Worm (Caenorhabditis elegans) whole organism, L4 larva: ENCODE results near the gene F19G12.9.

Source experiments
- F26F4.8 ChIP-seq: fragments of 200-800 bp; sonication (Bioruptor generic); conservative IDR thresholded peaks from 2 replicates; pipeline ENCODE4 v1.3.6; 2022; ENCODE audit warnings: missing genetic modification characterization, missing compliant biosample characterization
- F49E8.2 ChIP-seq: sonication (generic microtip); optimal IDR thresholded peaks from 2 replicates; lab custom pipeline; 2016; ENCODE audit warnings: missing compliant biosample characterization, mild to moderate bottlenecking, missing genetic modification characterization, borderline replicate concordance
- T26A8.4 ChIP-seq: fragments of 200-800 bp; sonication (Bioruptor generic); IDR thresholded peaks from 2 replicates; pipeline ENCODE4 v1.3.6; 2022; ENCODE audit warnings: missing genetic modification characterization, missing compliant biosample characterization
- Y48G9A.11 ChIP-seq: fragments of 200-800 bp; sonication (Bioruptor generic); IDR thresholded peaks from 2 replicates; pipeline ENCODE4 v1.3.6; 2022; ENCODE audit warnings: missing genetic modification reagents, missing genetic modification characterization, missing compliant biosample characterization
- Y75B8A.6 ChIP-seq: fragments of 200-800 bp; sonication (Bioruptor generic); IDR thresholded peaks from 2 replicates; pipeline ENCODE4 v1.3.6; 2022; ENCODE audit warnings: missing genetic modification reagents, missing genetic modification characterization, missing compliant biosample characterization
- aha-1 ChIP-seq: fragments of 150-350 bp; peaks from one replicate; lab custom pipeline; 2014; ENCODE audit warnings: missing biosample characterization, missing genetic modification characterization
- aly-2 ChIP-seq: sonication (generic microtip); optimal IDR thresholded peaks from 2 replicates; lab custom pipeline; 2018; ENCODE audit warnings: missing biosample characterization, missing genetic modification characterization
- attf-4 ChIP-seq: sonication (generic microtip); optimal IDR thresholded peaks from 3 replicates; lab custom pipeline; 2017; ENCODE audit warnings: missing biosample characterization, missing genetic modification characterization
- ceh-20 ChIP-seq: fragments of 200-800 bp; sonication (Bioruptor generic); IDR thresholded peaks from 2 replicates; pipeline ENCODE4 v1.3.6; 2022; ENCODE audit warnings: missing genetic modification reagents, missing genetic modification characterization, missing compliant biosample characterization
- ceh-28 ChIP-seq: fragments of 150-350 bp; optimal IDR thresholded peaks from 2 replicates; lab custom pipeline; 2014; ENCODE audit warnings: missing biosample characterization, missing genetic modification reagents, missing genetic modification characterization
- ceh-32 ChIP-seq: sonication (generic microtip); optimal IDR thresholded peaks from 2 replicates; lab custom pipeline; 2016; ENCODE audit warnings: mild to moderate bottlenecking, missing genetic modification characterization, missing compliant biosample characterization; ENCODE audit not compliant: poor library complexity
- ceh-44 ChIP-seq: fragments of 200-800 bp; sonication (Bioruptor generic); IDR thresholded peaks from 2 replicates; pipeline ENCODE4 v1.3.6; 2022; ENCODE audit warnings: missing genetic modification reagents, missing genetic modification characterization, missing compliant biosample characterization
- ceh-82 ChIP-seq: sonication (generic microtip); optimal IDR thresholded peaks from 2 replicates; lab custom pipeline; 2017; ENCODE audit warnings: missing biosample characterization, missing genetic modification characterization
- ctbp-1 ChIP-seq: fragments of 200-800 bp; sonication (Bioruptor generic); IDR thresholded peaks from 2 replicates; pipeline ENCODE4 v1.3.6; 2022; ENCODE audit warnings: missing genetic modification reagents, missing genetic modification characterization, missing compliant biosample characterization
- daf-12 ChIP-seq: fragments of 150-350 bp; optimal IDR thresholded peaks from 2 replicates; lab custom pipeline; 2014; ENCODE audit warnings: missing biosample characterization, missing genetic modification reagents, missing genetic modification characterization
- dmd-6 ChIP-seq: fragments of 200-800 bp; sonication (Bioruptor generic); IDR thresholded peaks from 2 replicates; pipeline ENCODE4 v1.3.6; 2022; ENCODE audit warnings: missing genetic modification reagents, missing genetic modification characterization, missing compliant biosample characterization
- dmd-8 ChIP-seq: fragments of 200-800 bp; sonication (Bioruptor generic); IDR thresholded peaks from 2 replicates; pipeline ENCODE4 v1.3.6; 2022; ENCODE audit warnings: missing genetic modification characterization, missing compliant biosample characterization
- dmd-9 ChIP-seq: fragments of 200-800 bp; sonication (Bioruptor generic); IDR thresholded peaks from 2 replicates; pipeline ENCODE4 v1.3.6; 2022; ENCODE audit warnings: missing genetic modification reagents, missing genetic modification characterization, missing compliant biosample characterization
- dpl-1 ChIP-seq: fragments of 150-350 bp; optimal IDR thresholded peaks from 2 replicates; lab custom pipeline; 2014; ENCODE audit warnings: missing biosample characterization, missing genetic modification reagents, missing genetic modification characterization
- duxl-1 ChIP-seq: sonication (generic microtip); optimal IDR thresholded peaks from 2 replicates; lab custom pipeline; 2016; ENCODE audit warnings: mild to moderate bottlenecking, missing genetic modification characterization, moderate library complexity, missing compliant biosample characterization; ENCODE audit not compliant: poor library complexity
- dve-1 ChIP-seq: sonication (generic microtip); optimal IDR thresholded peaks from 2 replicates; lab custom pipeline; 2017; ENCODE audit warnings: antibody characterized with exemption, mild to moderate bottlenecking, missing genetic modification characterization, missing compliant biosample characterization; ENCODE audit not compliant: insufficient read depth
- gei-8 ChIP-seq: fragments of 200-800 bp; sonication (Bioruptor generic); optimal IDR thresholded peaks from 2 replicates; lab custom pipeline; 2018; ENCODE audit warnings: mild to moderate bottlenecking, missing genetic modification characterization, missing compliant biosample characterization
- hif-1 ChIP-seq, 2 experiments: sonication (generic microtip); optimal IDR thresholded peaks; 2 replicates each; lab custom pipeline; 2016 to 2017; ENCODE audit warnings: missing compliant biosample characterization in 2 of 2, missing genetic modification characterization in 2 of 2, missing genetic modification reagents in 2 of 2, missing genotype in 2 of 2, mild to moderate bottlenecking in 1 of 2
- lim-7 ChIP-seq: fragments of 200-800 bp; sonication (Bioruptor generic); IDR thresholded peaks from 2 replicates; pipeline ENCODE4 v1.3.6; 2022; ENCODE audit warnings: missing genetic modification characterization, missing compliant biosample characterization
- lin-15B ChIP-seq: fragments of 150-350 bp; sonication (generic microtip); optimal IDR thresholded peaks from 3 replicates; lab custom pipeline; 2014; ENCODE audit warnings: missing biosample characterization, missing genetic modification characterization
- lin-39 ChIP-seq: fragments of 150-350 bp; optimal IDR thresholded peaks from 2 replicates; lab custom pipeline; 2014; ENCODE audit warnings: missing biosample characterization, missing genetic modification reagents, missing genetic modification characterization
- madf-9 ChIP-seq: fragments of 200-800 bp; sonication (Bioruptor generic); conservative IDR thresholded peaks from 2 replicates; pipeline ENCODE4 v1.3.6; 2022; ENCODE audit warnings: missing genetic modification reagents, missing genetic modification characterization, missing compliant biosample characterization
- mes-2 ChIP-seq: sonication (generic microtip); optimal IDR thresholded peaks from 2 replicates; lab custom pipeline; 2016; ENCODE audit warnings: missing genotype, mild to moderate bottlenecking, missing genetic modification characterization, missing compliant biosample characterization; ENCODE audit not compliant: poor library complexity, severe bottlenecking
- mxl-2 ChIP-seq: fragments of 200-800 bp; sonication (Bioruptor generic); conservative IDR thresholded peaks from 2 replicates; pipeline ENCODE4 v1.3.6; 2022; ENCODE audit warnings: missing genetic modification reagents, missing genetic modification characterization, missing compliant biosample characterization
- mxl-3 ChIP-seq: fragments of 200-800 bp; sonication (Bioruptor generic); optimal IDR thresholded peaks from 2 replicates; lab custom pipeline; 2018; ENCODE audit warnings: mild to moderate bottlenecking, missing genetic modification characterization, missing compliant biosample characterization
- nhr-237 ChIP-seq: sonication (generic microtip); optimal IDR thresholded peaks from 2 replicates; lab custom pipeline; 2017; ENCODE audit warnings: missing biosample characterization, missing genetic modification characterization
- nhr-25 ChIP-seq: sonication (generic microtip); optimal IDR thresholded peaks from 2 replicates; lab custom pipeline; 2017; ENCODE audit warnings: missing genetic modification characterization, mild to moderate bottlenecking, missing compliant biosample characterization, antibody characterized with exemption, moderate library complexity, borderline replicate concordance; ENCODE audit not compliant: insufficient read depth
- nhr-42 ChIP-seq: fragments of 200-800 bp; sonication (Bioruptor generic); IDR thresholded peaks from 2 replicates; pipeline ENCODE4 v1.3.6; 2022; ENCODE audit warnings: missing genetic modification characterization, missing compliant biosample characterization
- nhr-6 ChIP-seq: fragments of 150-350 bp; optimal IDR thresholded peaks from 2 replicates; lab custom pipeline; 2014; ENCODE audit warnings: missing biosample characterization, missing genetic modification characterization
- nhr-76 ChIP-seq: fragments of 150-350 bp; optimal IDR thresholded peaks from 2 replicates; lab custom pipeline; 2014; ENCODE audit warnings: missing biosample characterization, missing genetic modification characterization
- pha-4 ChIP-seq, 2 experiments: fragments of 150-350 bp in 1 of 2; fragments of 200-800 bp in 1 of 2; sonication (Bioruptor generic) in 1 of 2; IDR thresholded peaks in 1 of 2; optimal IDR thresholded peaks in 1 of 2; 2 replicates each; pipeline versions ENCODE4 v1.3.6 to Lab custom; 2014 to 2022; ENCODE audit warnings: missing genetic modification characterization in 2 of 2, missing genetic modification reagents in 2 of 2, missing biosample characterization in 1 of 2, missing compliant biosample characterization in 1 of 2
- php-3 ChIP-seq: fragments of 200-800 bp; sonication (Bioruptor generic); IDR thresholded peaks from 2 replicates; pipeline ENCODE4 v1.3.6; 2022; ENCODE audit warnings: missing genetic modification reagents, missing genetic modification characterization, missing compliant biosample characterization
- pqm-1 ChIP-seq: sonication (generic microtip); optimal IDR thresholded peaks from 2 replicates; lab custom pipeline; 2017; ENCODE audit warnings: missing biosample characterization, missing genetic modification characterization
- rbr-2 ChIP-seq: sonication (generic microtip); optimal IDR thresholded peaks from 2 replicates; lab custom pipeline; 2016; ENCODE audit warnings: missing genotype, missing genetic modification characterization, missing compliant biosample characterization
- set-16 ChIP-seq: fragments of 200-800 bp; sonication (Bioruptor generic); IDR thresholded peaks from 2 replicates; pipeline ENCODE4 v1.3.6; 2022; ENCODE audit warnings: missing genetic modification reagents, missing genetic modification characterization, missing compliant biosample characterization
- skn-1 ChIP-seq: fragments of 150-350 bp; optimal IDR thresholded peaks from 2 replicates; lab custom pipeline; 2014; ENCODE audit warnings: missing biosample characterization, missing genetic modification characterization
- spr-1 ChIP-seq: sonication (generic microtip); optimal IDR thresholded peaks from 2 replicates; lab custom pipeline; 2016; ENCODE audit warnings: mild to moderate bottlenecking, missing genetic modification characterization, missing compliant biosample characterization
- spr-3 ChIP-seq: fragments of 200-800 bp; sonication (Bioruptor generic); optimal IDR thresholded peaks from 2 replicates; lab custom pipeline; 2018; ENCODE audit warnings: mild to moderate bottlenecking, missing genetic modification characterization, missing compliant biosample characterization
- tra-1 ChIP-seq: fragments of 200-800 bp; sonication (Bioruptor generic); IDR thresholded peaks from 2 replicates; pipeline ENCODE4 v1.3.6; 2022; ENCODE audit warnings: missing genetic modification reagents, missing genetic modification characterization, missing compliant biosample characterization
- unc-39 ChIP-seq: sonication (generic microtip); optimal IDR thresholded peaks from 2 replicates; lab custom pipeline; 2017; ENCODE audit warnings: missing biosample characterization, missing genetic modification characterization
- unc-62 ChIP-seq, 3 experiments: fragments of 150-350 bp in 1 of 3; sonication (generic microtip); optimal IDR thresholded peaks in 2 of 3; peaks in 1 of 3; 1 replicate in 1 of 3; 2 replicates in 2 of 3; lab custom pipeline; 2014 to 2017; ENCODE audit warnings: missing biosample characterization in 3 of 3, missing genetic modification characterization in 3 of 3, missing genetic modification reagents in 3 of 3, missing genotype in 1 of 3
- zip-11 ChIP-seq: fragments of 200-800 bp; sonication (Bioruptor generic); IDR thresholded peaks from 2 replicates; pipeline ENCODE4 v1.3.6; 2022; ENCODE audit warnings: missing genetic modification characterization, missing compliant biosample characterization

F19G12.9 gene

ce11 chrX:1443556-1444243 lies 24.7 kb downstream of the F19G12.9 start (continued):
- TF ChIP-seq gei-8 (GFP tag; lab: Kevin White, UChicago) (no peak), set-16 (GFP tag; lab: Robert Waterston, UW) (no peak), zip-11 (GFP tag; lab: Robert Waterston, UW) (no peak), ceh-82 (tag; lab: Kevin White, UChicago) (no peak), madf-9 (GFP tag; lab: Robert Waterston, UW) (no peak), Y48G9A.11 (no peak), lin-39 (no peak), rbr-2 (no peak), nhr-76 (tag; lab: Kevin White, UChicago) (no peak), ceh-20 (GFP tag; lab: Robert Waterston, UW) (no peak), duxl-1 (peak; percentile 8), ctbp-1 (GFP tag; lab: Robert Waterston, UW) (no peak), nhr-6 (tag; lab: Kevin White, UChicago) (no peak)

- TF ChIP-seq unc-39 (tag; lab: Kevin White, UChicago), result no peak
- TF ChIP-seq php-3 (GFP tag; lab: Robert Waterston, UW), result 0 out of 2 replicates have a peak, but pooled peaks have one; percentile 9
- TF ChIP-seq dmd-6, result no peak
- TF ChIP-seq dpl-1 (GFP tag; lab: Kevin White, UChicago), result no peak
- TF ChIP-seq tra-1, result no peak
- no peak for TF ChIP-seq aly-2 (tag; lab: Kevin White, UChicago)
- TF ChIP-seq ceh-82 (tag; lab: Kevin White, UChicago), result no peak
- no peak for TF ChIP-seq lim-7 (GFP tag; lab: Robert Waterston, UW)
- TF ChIP-seq lin-15B (tag; lab: Kevin White, UChicago), result no peak
- TF ChIP-seq mes-2, result no peak
- no peak for TF ChIP-seq dmd-9 (GFP tag; lab: Robert Waterston, UW)
- TF ChIP-seq T26A8.4 (GFP tag; lab: Robert Waterston, UW), result peak; percentile 38; the same call in 1 of the 2 replicates
- no peak for TF ChIP-seq spr-3 (GFP tag; lab: Kevin White, UChicago)
- no peak for TF ChIP-seq ceh-28 (tag; lab: Kevin White, UChicago)
- TF ChIP-seq hif-1 (tag; optimal IDR thresholded peaks at IDR 0.05; lab: Kevin White, UChicago), result no peak
- TF ChIP-seq daf-12 (tag; lab: Kevin White, UChicago), result no peak
- no peak for TF ChIP-seq Y48G9A.11
- TF ChIP-seq F49E8.2 (tag; lab: Kevin White, UChicago), result no peak
- TF ChIP-seq attf-4 (tag; lab: Kevin White, UChicago), result no peak
- TF ChIP-seq nhr-6 (tag; lab: Kevin White, UChicago), result no peak
- TF ChIP-seq mxl-3 (GFP tag; lab: Kevin White, UChicago), result no peak
- TF ChIP-seq lin-39, result no peak
- no peak for TF ChIP-seq mxl-2 (GFP tag; lab: Robert Waterston, UW)
- no peak for TF ChIP-seq ceh-44 (GFP tag; lab: Robert Waterston, UW)
- no peak for TF ChIP-seq pqm-1 (tag; lab: Kevin White, UChicago)
- TF ChIP-seq ceh-32 (tag; lab: Kevin White, UChicago), result no peak
- TF ChIP-seq aha-1 (tag; lab: Kevin White, UChicago), result peak; percentile 45
- TF ChIP-seq nhr-42 (GFP tag; lab: Robert Waterston, UW), result peak; percentile 39; the same call in 1 of the 2 replicates
- TF ChIP-seq skn-1, result no peak
- TF ChIP-seq nhr-25 (tag; lab: Kevin White, UChicago), result no peak
- TF ChIP-seq pha-4 (GFP tag; IDR thresholded peaks at IDR 0.05; lab: Robert Waterston, UW), result no peak
- TF ChIP-seq pha-4 (tag; optimal IDR thresholded peaks at IDR 0.05; lab: Kevin White, UChicago), result no peak
- no peak for TF ChIP-seq nhr-237
- TF ChIP-seq F26F4.8 (GFP tag; lab: Robert Waterston, UW), result no peak
- TF ChIP-seq spr-1, result peak; percentile 0
- TF ChIP-seq Y75B8A.6 (GFP tag; lab: Robert Waterston, UW), result 0 out of 2 replicates have a peak, but pooled peaks have one; percentile 31
- no peak for TF ChIP-seq dmd-8 (GFP tag; lab: Robert Waterston, UW)
- TF ChIP-seq dve-1 (tag; lab: Kevin White, UChicago), result peak; percentile 33
- no peak for TF ChIP-seq unc-62 (GFP tag; optimal IDR thresholded peaks at IDR 0.05 in 1 of 2; lab: Kevin White, UChicago)
- TF ChIP-seq unc-62 (tag; optimal IDR thresholded peaks at IDR 0.05; lab: Kevin White, UChicago), result no peak
Observed at ce11 chrX:1445696-1446095, 26.7 kb downstream of the F19G12.9 start.
